Worm (Caenorhabditis elegans): Measurements from ENCODE around the gene ugt-12.
A peak's percentile ranks its signal among the peaks of the same experiment; 100 is the strongest.

ugt-12 gene

ce11 chrV:4922024-4922423, 32.6 kb upstream of the ugt-12 start, which contains the start of gene srh-22:
Gene srh-22 (plus strand): TSS chrV:4922324.
- TF ChIP-seq fkh-10 (GFP tag; optimal IDR thresholded peaks at IDR 0.05) (no peak), hlh-17 (GFP tag; optimal IDR thresholded peaks at IDR 0.05; ENCODE audit: borderline replicate concordance) (no peak), unc-98 (GFP tag; IDR thresholded peaks at IDR 0.05) (no peak), egl-13 (tag; optimal IDR thresholded peaks at IDR 0.05) (no peak), elt-2 (tag; optimal IDR thresholded peaks at IDR 0.05) (no peak), ceh-82 (tag; optimal IDR thresholded peaks at IDR 0.05) (no peak), pag-3 (tag; optimal IDR thresholded peaks at IDR 0.05; ENCODE audit: borderline replicate concordance, insufficient read depth) (no peak), elt-3 (tag; optimal IDR thresholded peaks at IDR 0.05) (no peak), lir-3 (tag; optimal IDR thresholded peaks at IDR 0.05; ENCODE audit: poor library complexity) (no peak), nhr-77 (tag; optimal IDR thresholded peaks at IDR 0.05) (no peak), ceh-90 (tag; optimal IDR thresholded peaks at IDR 0.05) (no peak), swsn-7 (tag; optimal IDR thresholded peaks at IDR 0.05) (no peak)

- peak; percentile 33 for TF ChIP-seq blmp-1 (tag; optimal IDR thresholded peaks at IDR 0.05)
- no peak for TF ChIP-seq nhr-71 (tag; optimal IDR thresholded peaks at IDR 0.05)
- no peak for TF ChIP-seq unc-130 (tag; optimal IDR thresholded peaks at IDR 0.05)
- TF ChIP-seq nhr-20 (tag; optimal IDR thresholded peaks at IDR 0.05): no peak
Measured at ce11 chrV:4920690-4921152, 31.3 kb upstream of the ugt-12 start, which contains the start of the genes C02E7.8 and srh-23. Gene C02E7.8 (minus strand): TSS chrV:4920790. Gene srh-23 (plus strand): TSS chrV:4921102.

- peak; percentile 81 for TF ChIP-seq ztf-4 (tag; optimal IDR thresholded peaks at IDR 0.05)
- TF ChIP-seq jun-1 (tag; optimal IDR thresholded peaks at IDR 0.05): peak; percentile 2
- TF ChIP-seq isw-1 (GFP tag; IDR thresholded peaks at IDR 0.05): no peak
- TF ChIP-seq blmp-1 (tag; optimal IDR thresholded peaks at IDR 0.05): peak; percentile 88
Measured at ce11 chrV:4918664-4919257, 29.3 kb upstream of the ugt-12 start, which contains the start of gene C02E7.6. Gene C02E7.6 (plus strand): TSS chrV:4919207.

- TF ChIP-seq C34B4.2 (tag; optimal IDR thresholded peaks at IDR 0.05) (no peak), nhr-28 (tag; optimal IDR thresholded peaks at IDR 0.05) (no peak), egl-27 (tag; optimal IDR thresholded peaks at IDR 0.05) (no peak), ztf-4 (tag; optimal IDR thresholded peaks at IDR 0.05) (no peak), ama-1 (optimal IDR thresholded peaks at IDR 0.05) (no peak), lsy-2 (tag; optimal IDR thresholded peaks at IDR 0.05) (no peak), sox-4 (tag; optimal IDR thresholded peaks at IDR 0.05) (no peak), lin-35 (GFP tag; optimal IDR thresholded peaks at IDR 0.05) (no peak), ceh-8 (GFP tag; optimal IDR thresholded peaks at IDR 0.05) (no peak), nhr-85 (tag) (no peak), nhr-11 (tag; optimal IDR thresholded peaks at IDR 0.05) (no peak)
Measured at ce11 chrV:4918091-4918624, 28.7 kb upstream of the ugt-12 start, which contains the start of gene C02E7.7. Gene C02E7.7 (minus strand): TSS chrV:4918574.

ce11 chrV:4914879-4915278, 25.4 kb upstream of the ugt-12 start, which contains the start of gene H23N18.6:
Gene H23N18.6 (minus strand): TSS chrV:4915079.
- TF ChIP-seq elt-2 (tag; optimal IDR thresholded peaks at IDR 0.05) (peak; percentile 75), tlp-1 (tag; optimal IDR thresholded peaks at IDR 0.05) (peak; percentile 38), lin-15B (tag; optimal IDR thresholded peaks at IDR 0.05) (no peak)

- TF ChIP-seq blmp-1 (tag; optimal IDR thresholded peaks at IDR 0.05) (no peak), hpl-2 (GFP tag; optimal IDR thresholded peaks at IDR 0.05) (no peak), unc-98 (GFP tag; IDR thresholded peaks at IDR 0.05) (no peak), nhr-76 (tag; optimal IDR thresholded peaks at IDR 0.05) (no peak), nhr-237 (tag; optimal IDR thresholded peaks at IDR 0.05) (no peak), nhr-47 (tag; optimal IDR thresholded peaks at IDR 0.05) (no peak), isw-1 (GFP tag; IDR thresholded peaks at IDR 0.05) (no peak), efl-1 (optimal IDR thresholded peaks at IDR 0.05) (no peak), efl-1 (GFP tag; optimal IDR thresholded peaks at IDR 0.05 in 1 of 2) (no peak)
Measured at ce11 chrV:4913853-4914252, 24.4 kb upstream of the ugt-12 start.

All from whole organism, L1 larva.